Worm (Caenorhabditis elegans): ENCODE results near the gene Y97E10AR.4.

Gene Y97E10AR.4

ce11 chrV:8007460-8008292 is 2.4 kb downstream of the Y97E10AR.4 start, which contains the start of gene Y97E10AR.3:
Y97E10AR.3 (minus strand) TSS chrV:8007510.
- peak; percentile 3 for TF ChIP-seq nhr-80 (tag; optimal IDR thresholded peaks at IDR 0.05)
- TF ChIP-seq egl-44 (GFP tag; IDR thresholded peaks at IDR 0.05), result no peak
- 0 out of 2 replicates have a peak, but pooled peaks have one; percentile 20 for TF ChIP-seq ztf-25 (GFP tag; IDR thresholded peaks at IDR 0.05)
- TF ChIP-seq hsf-1 (GFP tag; IDR thresholded peaks at IDR 0.05), result 0 out of 2 replicates have a peak, but pooled peaks have one; percentile 8
- peak; percentile 6 for TF ChIP-seq snpc-3.4 (tag; optimal IDR thresholded peaks at IDR 0.05)
- 0 out of 2 replicates have a peak, but pooled peaks have one; percentile 40 for TF ChIP-seq B0336.3 (GFP tag; IDR thresholded peaks at IDR 0.05)
- no peak for TF ChIP-seq madf-8 (GFP tag; conservative IDR thresholded peaks at IDR 0.05)

DNA sequence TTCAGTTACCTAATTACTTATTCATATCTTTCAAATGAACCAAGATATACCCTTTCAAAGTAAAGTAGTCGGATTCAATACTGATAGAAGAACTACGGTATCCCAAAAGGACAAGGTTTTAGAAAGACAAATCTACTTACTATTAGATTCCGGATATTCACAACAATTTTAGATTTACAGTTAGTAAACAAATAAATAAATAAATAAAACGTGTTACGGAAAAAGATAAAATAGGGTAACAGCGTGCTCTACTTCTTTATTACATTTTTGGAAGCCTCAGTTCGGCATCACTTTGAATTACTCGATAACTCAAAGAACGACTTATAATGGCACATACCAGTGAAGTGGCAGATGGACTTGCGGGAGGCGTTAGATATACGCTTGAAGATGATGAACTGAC is 5.0 kb downstream of the Y97E10AR.4 start, which contains the start of gene Y97E10AR.8:
Gene Y97E10AR.8, plus strand, starts transcription at position 301 of the 400 bp plus-strand sequence.
- no peak for TF ChIP-seq chd-7 (tag; optimal IDR thresholded peaks at IDR 0.05)
- no peak for TF ChIP-seq Y79H2A.3 (GFP tag; conservative IDR thresholded peaks at IDR 0.05)
- TF ChIP-seq F39B2.1 (GFP tag; IDR thresholded peaks at IDR 0.05), result no peak
- no peak for TF ChIP-seq him-1 (tag; optimal IDR thresholded peaks at IDR 0.05)
- no peak for TF ChIP-seq B0261.1 (tag; optimal IDR thresholded peaks at IDR 0.05)
- TF ChIP-seq nhr-90 (tag; optimal IDR thresholded peaks at IDR 0.05), result no peak
- no peak for TF ChIP-seq ztf-18 (tag; optimal IDR thresholded peaks at IDR 0.05)

DNA sequence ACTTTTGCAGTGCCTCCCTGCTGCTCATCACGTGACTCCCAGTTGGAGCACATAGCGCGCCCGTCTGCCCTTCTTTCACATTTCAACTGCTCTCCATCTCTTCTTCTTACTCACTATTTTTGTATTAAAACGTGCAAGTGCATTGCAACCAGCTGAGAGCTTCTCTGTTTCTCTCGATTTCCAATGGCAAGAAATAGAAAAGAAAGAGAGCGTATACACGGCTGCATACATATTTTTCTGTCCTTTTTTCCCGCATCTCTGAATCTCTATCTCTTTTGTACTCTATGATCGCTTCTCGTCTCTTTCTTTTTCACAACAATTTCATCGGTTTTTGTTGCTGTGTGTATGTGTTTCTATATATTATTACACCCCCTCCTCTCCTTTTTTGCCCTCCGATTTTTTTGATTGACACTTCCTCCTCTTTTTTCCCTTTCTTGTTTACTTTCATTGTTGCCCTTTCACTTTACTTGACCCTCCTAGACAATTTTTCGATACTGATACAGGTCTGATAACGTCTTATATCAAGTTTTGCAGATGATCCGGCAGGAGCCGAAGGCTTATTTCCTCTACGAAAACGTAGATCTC is 9.0 kb downstream of the Y97E10AR.4 start, which contains the start of gene Y97E10AR.1:
Gene Y97E10AR.1, plus strand, starts transcription at position 535 of the 585 bp plus-strand sequence.
- TF ChIP-seq F23B12.7 (tag; optimal IDR thresholded peaks at IDR 0.05; ENCODE audit: insufficient read depth) (peak; percentile 42), lsy-27 (tag; optimal IDR thresholded peaks at IDR 0.05; ENCODE audit: borderline replicate concordance, insufficient read depth) (no peak), unc-62 (GFP tag; optimal IDR thresholded peaks at IDR 0.05) (peak; percentile 78), snpc-3.4 (tag; optimal IDR thresholded peaks at IDR 0.05) (peak; percentile 1), ZK185.1 (tag; optimal IDR thresholded peaks at IDR 0.05; ENCODE audit: poor library complexity, severe bottlenecking) (peak; percentile 26), attf-5 (GFP tag; optimal IDR thresholded peaks at IDR 0.05) (peak; percentile 85), hmg-1.2 (GFP tag; IDR thresholded peaks at IDR 0.05) (peak; percentile 77), gei-17 (GFP tag; optimal IDR thresholded peaks at IDR 0.05) (no peak), nhr-179 (tag; optimal IDR thresholded peaks at IDR 0.05) (no peak), ceh-58 (GFP tag; IDR thresholded peaks at IDR 0.05) (no peak), zim-3 (tag; optimal IDR thresholded peaks at IDR 0.05) (no peak), snpc-4 (GFP tag; optimal IDR thresholded peaks at IDR 0.05) (no peak), snpc-4 (tag; optimal IDR thresholded peaks at IDR 0.05) (peak; percentile 29 to 51 (median 40)), Y53G8AR.9 (GFP tag; conservative IDR thresholded peaks at IDR 0.05) (0 out of 2 replicates have a peak, but pooled peaks have one; percentile 68), ztf-6 (GFP tag; IDR thresholded peaks at IDR 0.05) (no peak), let-526 (GFP tag; IDR thresholded peaks at IDR 0.05) (0 out of 2 replicates have a peak, but pooled peaks have one; percentile 12), F55B11.4 (tag; optimal IDR thresholded peaks at IDR 0.05; ENCODE audit: borderline replicate concordance, insufficient read depth) (no peak), D2030.7 (GFP tag; IDR thresholded peaks at IDR 0.05) (no peak), mes-4 (tag; optimal IDR thresholded peaks at IDR 0.05) (no peak), nhr-90 (tag; optimal IDR thresholded peaks at IDR 0.05) (peak; percentile 58), Y56A3A.18 (GFP tag; IDR thresholded peaks at IDR 0.05) (0 out of 2 replicates have a peak, but pooled peaks have one; percentile 68), lin-40 (tag; optimal IDR thresholded peaks at IDR 0.05) (peak; percentile 84), dpl-1 (GFP tag; optimal IDR thresholded peaks at IDR 0.05) (no peak), zfh-2 (GFP tag; conservative IDR thresholded peaks at IDR 0.05) (0 out of 2 replicates have a peak, but pooled peaks have one; percentile 5), ceh-27 (GFP tag; optimal IDR thresholded peaks at IDR 0.05) (peak; percentile 27), tlf-1 (GFP tag; optimal IDR thresholded peaks at IDR 0.05) (peak; percentile 35), let-607 (tag; optimal IDR thresholded peaks at IDR 0.05) (peak; percentile 62 to 68), pbrm-1 (GFP tag; IDR thresholded peaks at IDR 0.05) (peak; percentile 57), lin-35 (GFP tag; optimal IDR thresholded peaks at IDR 0.05) (peak in 1 of 3 experiments; percentile 80)
